Fruit fly (Drosophila melanogaster) whole organism, wandering third instar larva: Measurements from ENCODE around the gene barr.

Source experiments
- Abd-B ChIP-seq: fragments of >200 bp; optimal IDR thresholded peaks from 2 replicates; lab custom pipeline; 2017; ENCODE audit warnings: missing biosample characterization, missing genetic modification characterization
- CG32264 ChIP-seq: fragments of 200-800 bp; sonication (Bioruptor generic); optimal IDR thresholded peaks from 2 replicates; lab custom pipeline; 2016; ENCODE audit warnings: missing biosample characterization, missing genetic modification characterization
- CG9705 ChIP-seq: fragments of 200-800 bp; sonication (Bioruptor generic); optimal IDR thresholded peaks from 2 replicates; lab custom pipeline; 2018; ENCODE audit warnings: missing biosample characterization, mild to moderate bottlenecking, missing genetic modification characterization
- CrebA ChIP-seq: fragments of 200-800 bp; sonication (Bioruptor generic); optimal IDR thresholded peaks from 2 replicates; lab custom pipeline; 2016; ENCODE audit warnings: missing biosample characterization, mild to moderate bottlenecking, missing genetic modification characterization, borderline replicate concordance
- Dif ChIP-seq: fragments of 200-275, 200-300 bp; sonication (Bioruptor generic); optimal IDR thresholded peaks from 2 replicates; lab custom pipeline; 2018; ENCODE audit warnings: missing biosample characterization, missing genetic modification characterization; ENCODE audit not compliant: partially characterized antibody
- GATAd ChIP-seq: sonication (Bioruptor generic); optimal IDR thresholded peaks from 2 replicates; lab custom pipeline; 2016; ENCODE audit warnings: missing biosample characterization, missing genetic modification characterization
- HLH106 ChIP-seq: fragments of 200-800 bp; optimal IDR thresholded peaks from 3 replicates; lab custom pipeline; 2019; ENCODE audit warnings: missing biosample characterization, mild to moderate bottlenecking, missing genetic modification characterization, moderate library complexity
- Hnf4 ChIP-seq: fragments of 200-800 bp; sonication (Bioruptor generic); optimal IDR thresholded peaks from 2 replicates; lab custom pipeline; 2016; ENCODE audit warnings: missing biosample characterization, mild to moderate bottlenecking, missing genetic modification characterization
- Hr78 ChIP-seq: fragments of >200 bp; optimal IDR thresholded peaks from 2 replicates; lab custom pipeline; 2017; ENCODE audit warnings: missing biosample characterization, missing genetic modification characterization
- Hr83 ChIP-seq: fragments of 200-300 bp; sonication (Bioruptor generic); optimal IDR thresholded peaks from 2 replicates; lab custom pipeline; 2016; ENCODE audit warnings: missing biosample characterization, mild to moderate bottlenecking, missing genetic modification characterization, moderate library complexity; ENCODE audit not compliant: poor library complexity, severe bottlenecking
- Mio ChIP-seq: sonication (Bioruptor generic); optimal IDR thresholded peaks from 2 replicates; lab custom pipeline; 2016; ENCODE audit warnings: missing biosample characterization, missing genetic modification characterization
- Myc ChIP-seq: fragments of >200 bp; optimal IDR thresholded peaks from 2 replicates; lab custom pipeline; 2017
- N ChIP-seq: fragments of >200 bp; optimal IDR thresholded peaks from 2 replicates; lab custom pipeline; 2018; ENCODE audit warnings: missing biosample characterization, missing external identifiers, missing genetic modification characterization
- OdsH ChIP-seq: fragments of 200-800 bp; sonication (Bioruptor generic); optimal IDR thresholded peaks from 2 replicates; lab custom pipeline; 2016; ENCODE audit warnings: missing biosample characterization, mild to moderate bottlenecking, missing genetic modification characterization
- Rel ChIP-seq, 2 experiments: fragments of 200-800 bp; sonication (Bioruptor generic) in 1 of 2; optimal IDR thresholded peaks; 2 replicates in 1 of 2; 3 replicates in 1 of 2; lab custom pipeline; 2016 to 2019; ENCODE audit warnings: mild to moderate bottlenecking in 2 of 2, missing biosample characterization in 2 of 2, missing genetic modification characterization in 2 of 2, moderate library complexity in 1 of 2
- Sp1 ChIP-seq: fragments of 200-800 bp; sonication (Bioruptor generic); optimal IDR thresholded peaks from 3 replicates; lab custom pipeline; 2019; ENCODE audit warnings: missing biosample characterization, mild to moderate bottlenecking, missing genetic modification characterization, moderate library complexity
- Vsx2 ChIP-seq: fragments of 200-300, 225-300 bp; sonication (Bioruptor generic); optimal IDR thresholded peaks from 2 replicates; lab custom pipeline; 2018; ENCODE audit warnings: missing biosample characterization, missing genetic modification characterization; ENCODE audit not compliant: partially characterized antibody
- br ChIP-seq: fragments of 200-800 bp; sonication (Bioruptor generic); optimal IDR thresholded peaks from 2 replicates; lab custom pipeline; 2016; ENCODE audit warnings: missing biosample characterization, missing genetic modification characterization
- brk ChIP-seq: fragments of 200-800 bp; sonication (Bioruptor generic); optimal IDR thresholded peaks from 2 replicates; lab custom pipeline; 2016; ENCODE audit warnings: missing biosample characterization, mild to moderate bottlenecking, missing genetic modification characterization
- dl ChIP-seq, 2 experiments: fragments of 175-275, 200-275 bp in 1 of 2; fragments of 200-275 bp in 1 of 2; sonication (Bioruptor generic); optimal IDR thresholded peaks; lab custom pipeline; 2018; ENCODE audit warnings: mild to moderate bottlenecking in 2 of 2, missing biosample characterization in 2 of 2, missing genetic modification characterization in 2 of 2, moderate library complexity in 2 of 2; ENCODE audit not compliant: partially characterized antibody in 2 of 2, insufficient read depth in 1 of 2
- dmrt93B ChIP-seq: fragments of 200-800 bp; sonication (Bioruptor generic); optimal IDR thresholded peaks from 2 replicates; lab custom pipeline; 2018; ENCODE audit warnings: missing biosample characterization, mild to moderate bottlenecking, missing genetic modification characterization
- ey ChIP-seq: fragments of 200-800 bp; sonication (Bioruptor generic); optimal IDR thresholded peaks from 2 replicates; lab custom pipeline; 2016; ENCODE audit warnings: missing biosample characterization, missing genetic modification characterization
- foxo ChIP-seq, 2 experiments: fragments of 200-800 bp; sonication (Bioruptor generic); optimal IDR thresholded peaks; 2 replicates in 1 of 2; 3 replicates in 1 of 2; lab custom pipeline; 2016 to 2017; ENCODE audit warnings: missing biosample characterization in 2 of 2, missing genetic modification characterization in 2 of 2
- fru ChIP-seq: fragments of 200-800 bp; sonication (Bioruptor generic); optimal IDR thresholded peaks from 3 replicates; lab custom pipeline; 2016; ENCODE audit warnings: missing biosample characterization, mild to moderate bottlenecking, missing genetic modification characterization
- h ChIP-seq: fragments of 200-800 bp; sonication (Bioruptor generic); optimal IDR thresholded peaks from 3 replicates; lab custom pipeline; 2016; ENCODE audit warnings: missing biosample characterization, mild to moderate bottlenecking, missing genetic modification characterization
- jim ChIP-seq: fragments of 175-275, 200-325 bp; sonication (Bioruptor generic); optimal IDR thresholded peaks from 2 replicates; lab custom pipeline; 2016; ENCODE audit warnings: missing biosample characterization, mild to moderate bottlenecking, missing genetic modification characterization
- lola ChIP-seq: fragments of >200 bp; optimal IDR thresholded peaks from 2 replicates; lab custom pipeline; 2017; ENCODE audit warnings: missing biosample characterization, missing genetic modification characterization
- pan ChIP-seq: fragments of >200 bp; optimal IDR thresholded peaks from 2 replicates; lab custom pipeline; 2017
- psq ChIP-seq: fragments of 200-800 bp; sonication (Bioruptor generic); optimal IDR thresholded peaks from 3 replicates; lab custom pipeline; 2017; ENCODE audit warnings: missing biosample characterization, mild to moderate bottlenecking, missing genetic modification characterization, moderate library complexity
- rgr ChIP-seq: fragments of 200-800 bp; sonication (Bioruptor generic); optimal IDR thresholded peaks from 3 replicates; lab custom pipeline; 2016; ENCODE audit warnings: missing biosample characterization, mild to moderate bottlenecking, missing genetic modification characterization
- sage ChIP-seq: fragments of 200-800 bp; sonication (Bioruptor generic); optimal IDR thresholded peaks from 2 replicates; lab custom pipeline; 2016; ENCODE audit warnings: missing biosample characterization, mild to moderate bottlenecking, missing genetic modification characterization
- tai ChIP-seq: sonication (Bioruptor generic); optimal IDR thresholded peaks from 2 replicates; lab custom pipeline; 2016; ENCODE audit warnings: missing biosample characterization, missing genetic modification characterization
- usp ChIP-seq: fragments of >200 bp; optimal IDR thresholded peaks from 2 replicates; lab custom pipeline; 2017; ENCODE audit warnings: missing biosample characterization, missing genetic modification characterization

The barr gene

dm6 chr2L:20082965-20083855 is 22.0 kb upstream of the barr start:
- TF ChIP-seq HLH106 (tag; lab: Kevin White, UChicago) (peak; percentile 22), Dif (no peak), foxo (GFP tag; optimal IDR thresholded peaks at IDR 0.05; lab: Kevin White, UChicago) (peak in 1 of 2 experiments; percentile 57), OdsH (GFP tag; lab: Kevin White, UChicago) (peak; percentile 47), fru (peak; percentile 8), h (peak; percentile 47), ey (GFP tag; lab: Kevin White, UChicago) (peak; percentile 39), psq (GFP tag; lab: Kevin White, UChicago) (peak; percentile 8), brk (GFP tag; lab: Kevin White, UChicago) (peak; percentile 21), dmrt93B (GFP tag; lab: Kevin White, UChicago) (peak; percentile 25), Sp1 (GFP tag; lab: Kevin White, UChicago) (no peak), Abd-B (GFP tag; lab: Kevin White, UChicago) (no peak), br (peak; percentile 22), rgr (GFP tag; lab: Kevin White, UChicago) (peak; percentile 53), Hnf4 (GFP tag; lab: Kevin White, UChicago) (peak; percentile 33), Myc (no peak)

- peak; percentile 1 for TF ChIP-seq psq (GFP tag; lab: Kevin White, UChicago)
- no peak for TF ChIP-seq rgr (GFP tag; lab: Kevin White, UChicago)
These were observed 21.2 kb upstream of the barr start for dm6 chr2L:20082155-20082964.

dm6 chr2L:20080772-20081171 is 19.6 kb upstream of the barr start:
- TF ChIP-seq br (no peak), Hr83 (GFP tag; lab: Kevin White, UChicago) (peak; percentile 8)

- peak; percentile 25 for TF ChIP-seq br
- TF ChIP-seq N (GFP tag; lab: Kevin White, UChicago) = no peak
- TF ChIP-seq rgr (GFP tag; lab: Kevin White, UChicago) = peak; percentile 17
- peak in 1 of 2 experiments; percentile 38 for TF ChIP-seq foxo (GFP tag; optimal IDR thresholded peaks at IDR 0.05; lab: Kevin White, UChicago)
- TF ChIP-seq fru = peak; percentile 35
- no peak for TF ChIP-seq Hr78 (GFP tag; lab: Kevin White, UChicago)
- peak; percentile 14 for TF ChIP-seq OdsH (GFP tag; lab: Kevin White, UChicago)
- TF ChIP-seq Rel (GFP tag; optimal IDR thresholded peaks at IDR 0.05; lab: Kevin White, UChicago) = no peak
- TF ChIP-seq Rel (tag; optimal IDR thresholded peaks at IDR 0.05; lab: Kevin White, UChicago) = peak; percentile 24
- TF ChIP-seq, all 38 proteins: peak for 6
These were observed 17.7 kb upstream of the barr start for dm6 chr2L:20078880-20079279.

dm6 chr2L:20077423-20078401 is 16.5 kb upstream of the barr start:
- TF ChIP-seq Vsx2 (no peak), jim (GFP tag; lab: Kevin White, UChicago) (no peak), dl (GFP tag; optimal IDR thresholded peaks at IDR 0.05; lab: Kevin White, UChicago; ENCODE audit: insufficient read depth in 1 of 2, partially characterized antibody in 2 of 2) (no peak), Mio (GFP tag; lab: Kevin White, UChicago) (no peak), foxo (GFP tag; optimal IDR thresholded peaks at IDR 0.05; lab: Kevin White, UChicago) (no peak), lola (no peak), rgr (GFP tag; lab: Kevin White, UChicago) (no peak), Abd-B (GFP tag; lab: Kevin White, UChicago) (no peak), pan (no peak), usp (GFP tag; lab: Kevin White, UChicago) (no peak), br (no peak), OdsH (GFP tag; lab: Kevin White, UChicago) (no peak), Dif (no peak), ey (GFP tag; lab: Kevin White, UChicago) (no peak), CG9705 (no peak), Myc (no peak), CG32264 (GFP tag; lab: Kevin White, UChicago) (no peak), GATAd (no peak), CrebA (GFP tag; lab: Kevin White, UChicago) (peak; percentile 57), sage (GFP tag; lab: Kevin White, UChicago) (peak; percentile 44), psq (GFP tag; lab: Kevin White, UChicago) (no peak), fru (no peak), h (peak; percentile 28), tai (GFP tag; lab: Kevin White, UChicago) (no peak), dmrt93B (GFP tag; lab: Kevin White, UChicago) (no peak), Hr83 (GFP tag; lab: Kevin White, UChicago) (no peak)
